Worm (Caenorhabditis elegans): ENCODE data around the gene flor-1.
"Not testable (repeated sequence)": the region's sequence is repeated elsewhere in the genome, so short reads cannot be mapped to it uniquely, and the experiment has no call there.

Gene flor-1

DNA sequence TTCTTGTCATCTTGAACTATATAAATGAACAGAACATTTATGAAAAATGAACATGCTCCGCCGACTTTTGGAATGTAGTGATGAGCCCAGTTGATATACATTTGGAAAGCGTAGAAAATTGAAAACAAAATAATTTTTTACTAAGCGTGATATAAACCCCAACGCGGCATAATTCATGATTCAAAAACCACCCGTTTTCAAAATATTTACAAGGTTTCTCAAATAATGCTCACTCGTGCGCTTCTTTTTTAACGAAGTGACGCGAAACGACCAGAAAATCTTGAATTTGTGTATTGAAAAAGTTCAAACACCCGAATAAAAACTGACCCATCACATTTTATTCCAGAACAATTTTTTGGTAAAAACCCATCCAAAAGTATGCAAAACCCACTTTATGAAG, 8.0 kb upstream of the flor-1 start, which contains the start of gene srj-27:
Gene srj-27, minus strand, starts transcription at position 101 of the 400 bp plus-strand sequence.
- TF ChIP-seq unc-62 (GFP tag; optimal IDR thresholded peaks at IDR 0.05): no peak

DNA sequence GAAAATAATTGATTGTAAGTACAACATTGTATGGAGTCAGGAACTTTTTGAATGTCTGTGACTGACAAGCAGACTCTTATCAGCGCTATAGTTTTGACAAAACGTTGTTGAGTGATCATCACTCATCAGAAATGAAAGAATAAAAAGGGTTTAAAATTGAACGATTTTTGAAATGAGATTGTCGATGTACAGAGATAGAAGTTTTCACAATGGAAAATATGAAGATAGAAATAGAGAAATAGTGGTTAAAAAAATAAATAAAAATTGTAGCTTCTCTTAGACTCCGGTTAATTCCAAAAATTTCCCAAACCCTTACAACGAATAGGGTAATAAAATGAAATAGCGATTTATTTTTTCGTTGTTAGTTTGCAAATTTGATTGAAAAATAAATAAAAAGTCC, 5.7 kb upstream of the flor-1 start, which contains the start of gene ugt-30:
Gene ugt-30, minus strand, starts transcription at position 101 of the 400 bp plus-strand sequence.
- not testable (repeated sequence) for TF ChIP-seq unc-62 (GFP tag; optimal IDR thresholded peaks at IDR 0.05)

DNA sequence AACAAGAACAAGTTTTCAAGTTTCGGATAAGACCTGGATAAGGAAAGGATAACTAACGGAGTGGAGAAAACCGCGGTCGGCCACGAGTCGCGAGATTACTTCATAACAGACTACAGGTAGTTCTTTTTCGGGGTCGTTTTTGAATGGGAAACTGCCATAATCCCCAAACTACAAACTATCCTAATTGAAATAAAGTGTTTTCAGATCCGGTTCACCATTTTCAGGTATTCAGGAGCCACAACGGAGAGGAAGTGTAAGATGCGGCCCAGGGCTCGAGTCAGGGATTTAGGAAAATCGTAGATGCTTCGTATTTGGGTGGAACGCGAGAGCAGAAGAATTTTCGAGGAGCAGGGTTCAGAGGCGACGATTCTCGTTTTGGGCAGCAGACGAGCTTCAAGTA, 3.4 kb downstream of the flor-1 start, which contains the start of gene T01G5.8:
Gene T01G5.8, plus strand, starts transcription at position 301 of the 400 bp plus-strand sequence.
- TF ChIP-seq unc-62 (GFP tag; optimal IDR thresholded peaks at IDR 0.05): not testable (repeated sequence)

DNA sequence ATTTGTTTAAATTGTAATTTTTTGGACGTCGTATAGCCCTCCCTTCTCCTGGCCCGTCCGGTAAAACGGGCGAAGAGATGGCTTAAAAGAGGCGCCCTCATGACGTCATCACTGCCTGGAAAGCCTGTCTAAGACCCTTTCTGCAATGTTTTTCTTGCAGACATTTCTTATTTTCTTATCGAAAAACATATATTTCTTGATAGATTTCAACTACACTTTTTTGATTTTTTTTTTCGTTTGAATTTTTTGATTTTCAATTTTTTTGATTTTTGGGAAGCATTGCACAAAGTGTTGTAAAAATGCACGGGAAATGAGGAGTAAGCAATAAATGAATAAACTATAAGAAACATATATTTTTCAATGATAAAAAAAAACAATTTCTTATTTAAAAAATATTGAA, 5.4 kb downstream of the flor-1 start, which contains the start of gene T01G5.6:
Gene T01G5.6, minus strand, starts transcription at position 101 of the 400 bp plus-strand sequence.
- TF ChIP-seq unc-62 (GFP tag; optimal IDR thresholded peaks at IDR 0.05): no peak

DNA sequence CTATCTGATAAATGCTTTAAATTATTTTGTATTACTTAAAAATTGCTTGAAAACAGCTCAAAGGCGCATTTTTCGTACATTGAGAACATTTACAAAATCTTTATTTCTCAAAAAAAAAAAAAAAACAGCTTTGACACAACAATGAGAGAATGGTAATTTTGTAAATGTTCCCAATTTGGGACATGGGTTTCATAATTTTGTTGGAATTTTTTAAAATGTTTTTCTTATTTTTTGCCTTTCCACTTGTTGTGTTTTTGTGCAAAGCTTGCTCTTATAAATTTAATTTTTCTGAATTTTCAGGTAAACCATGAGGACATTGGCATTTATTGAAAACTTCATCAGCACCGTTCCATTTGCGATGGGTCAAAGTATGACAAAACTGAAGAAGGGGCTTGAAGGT, 7.8 kb downstream of the flor-1 start, which contains the start of gene T01G5.7:
Gene T01G5.7, plus strand, starts transcription at position 301 of the 400 bp plus-strand sequence.
- no peak for TF ChIP-seq unc-62 (GFP tag; optimal IDR thresholded peaks at IDR 0.05)

DNA sequence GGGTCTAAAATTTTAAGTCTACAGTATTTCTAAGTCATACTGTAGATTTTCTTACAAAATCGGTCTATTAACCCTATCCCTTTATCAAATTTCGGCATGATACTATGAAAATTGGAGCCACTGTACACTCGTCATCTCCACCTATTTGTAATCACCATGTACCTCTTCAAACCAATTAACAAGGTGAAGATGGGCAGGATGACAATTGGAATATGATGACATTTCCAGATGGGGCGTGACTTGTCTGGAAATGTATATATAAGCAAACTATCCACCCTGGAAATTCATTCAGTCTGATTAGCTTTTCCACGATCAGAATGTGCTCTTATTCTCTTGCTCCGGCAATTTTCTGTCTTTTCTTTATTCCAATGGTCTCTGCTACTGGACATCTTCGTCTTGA, 10.2 kb downstream of the flor-1 start, which contains the start of gene Y75B12A.2:
Gene Y75B12A.2, plus strand, starts transcription at position 301 of the 400 bp plus-strand sequence.
- TF ChIP-seq unc-62 (GFP tag; optimal IDR thresholded peaks at IDR 0.05): no peak

DNA sequence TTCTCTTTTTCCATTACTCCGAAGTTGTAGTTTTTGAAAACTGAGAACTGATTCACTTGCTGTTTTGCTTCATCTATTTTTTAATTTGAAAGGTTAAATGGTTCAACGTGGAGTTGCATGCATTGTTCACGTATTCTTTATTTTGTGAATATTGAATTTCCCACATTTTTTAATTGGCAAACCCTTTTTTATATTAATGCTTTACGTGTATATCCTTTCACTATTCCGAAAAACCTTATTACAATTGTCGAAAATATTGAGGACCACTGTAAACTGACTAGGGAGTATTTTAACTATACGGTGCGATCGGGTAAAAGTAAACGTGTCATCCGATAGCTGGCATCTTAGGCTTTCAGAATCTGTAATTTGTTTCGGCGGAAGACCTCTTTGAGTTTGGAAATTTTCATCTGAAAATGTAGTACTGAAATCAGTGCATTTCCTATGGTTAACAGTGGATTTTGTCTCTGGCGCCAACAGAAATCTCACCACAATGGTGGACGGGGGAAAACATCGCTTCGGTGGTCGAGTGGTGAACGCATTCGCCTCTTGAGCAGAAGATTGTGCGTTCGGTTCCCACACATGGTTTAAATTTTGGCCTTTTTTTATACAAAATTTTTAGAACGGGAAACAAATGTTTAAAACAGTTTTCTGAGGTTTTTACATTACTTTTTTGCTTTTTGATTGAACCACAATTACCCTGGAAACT, 13.4 kb downstream of the flor-1 start, which contains the start of gene C01G10.14:
Gene C01G10.14, minus strand, starts transcription at position 51 of the 706 bp plus-strand sequence.
- TF ChIP-seq unc-62 (GFP tag; optimal IDR thresholded peaks at IDR 0.05): not testable (repeated sequence)

DNA sequence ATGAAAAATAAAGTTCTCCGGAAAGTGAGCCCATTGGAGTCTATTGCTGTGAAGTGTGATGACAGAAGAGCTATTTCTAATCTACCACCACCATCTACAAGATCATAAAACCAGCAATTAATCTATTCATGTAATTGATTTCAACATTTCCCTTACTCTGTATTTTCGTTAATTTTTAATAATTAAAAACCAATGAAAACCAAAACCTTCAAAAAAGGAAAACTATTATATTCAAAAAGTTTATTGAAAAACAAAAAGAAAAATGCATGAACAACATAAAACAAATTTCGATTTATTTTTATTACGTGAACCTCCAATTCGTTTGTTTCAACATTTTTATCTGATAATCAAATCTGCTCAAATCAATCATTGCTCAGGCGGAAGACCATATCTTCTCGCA, 20.0 kb downstream of the flor-1 start, which contains the start of gene C01G10.1:
Gene C01G10.1, plus strand, starts transcription at position 301 of the 400 bp plus-strand sequence.
- no peak for TF ChIP-seq unc-62 (GFP tag; optimal IDR thresholded peaks at IDR 0.05)

DNA sequence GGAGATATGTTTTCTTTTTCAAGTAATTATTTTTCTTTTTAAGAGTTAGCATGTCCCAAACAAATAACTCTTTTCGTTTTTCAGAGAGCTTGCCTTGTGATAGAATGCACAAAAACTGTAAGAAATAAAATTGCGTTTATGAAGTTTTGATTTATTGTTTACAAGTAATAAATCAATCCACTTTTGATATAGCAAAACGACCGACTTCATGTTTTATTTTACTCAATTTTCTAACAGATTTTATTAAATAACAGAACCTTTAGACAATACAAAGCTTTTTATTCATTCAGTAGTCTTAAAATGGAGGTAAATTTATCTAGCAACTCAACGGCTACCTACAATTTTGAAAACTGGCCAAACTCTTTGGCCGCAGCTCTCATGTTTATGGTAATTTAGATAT, 24.7 kb downstream of the flor-1 start, which contains the start of gene srx-78:
Gene srx-78, plus strand, starts transcription at position 301 of the 400 bp plus-strand sequence.
- no peak for TF ChIP-seq unc-62 (GFP tag; optimal IDR thresholded peaks at IDR 0.05)

DNA sequence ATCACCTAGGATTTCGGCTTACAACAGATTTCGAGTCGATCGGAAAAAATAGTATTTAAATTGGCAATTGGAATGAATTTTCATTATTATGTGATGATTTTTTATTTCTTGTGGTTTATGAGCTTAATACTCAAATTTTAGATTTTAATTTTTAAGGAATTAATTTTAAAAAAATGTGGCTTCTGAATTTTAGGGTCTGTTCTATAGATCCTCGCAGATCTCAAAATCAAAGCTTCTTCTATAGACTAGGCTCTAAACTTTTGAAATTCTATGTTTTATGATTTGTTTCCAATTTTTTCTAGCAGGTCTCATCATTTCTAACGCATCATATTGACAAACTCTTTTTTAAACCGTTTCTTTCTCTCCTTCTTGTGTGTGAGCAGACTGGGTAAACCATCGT, 26.8 kb downstream of the flor-1 start, which contains the start of gene txt-12:
Gene txt-12, plus strand, starts transcription at position 301 of the 400 bp plus-strand sequence.
- no peak for TF ChIP-seq unc-62 (GFP tag; optimal IDR thresholded peaks at IDR 0.05)

DNA sequence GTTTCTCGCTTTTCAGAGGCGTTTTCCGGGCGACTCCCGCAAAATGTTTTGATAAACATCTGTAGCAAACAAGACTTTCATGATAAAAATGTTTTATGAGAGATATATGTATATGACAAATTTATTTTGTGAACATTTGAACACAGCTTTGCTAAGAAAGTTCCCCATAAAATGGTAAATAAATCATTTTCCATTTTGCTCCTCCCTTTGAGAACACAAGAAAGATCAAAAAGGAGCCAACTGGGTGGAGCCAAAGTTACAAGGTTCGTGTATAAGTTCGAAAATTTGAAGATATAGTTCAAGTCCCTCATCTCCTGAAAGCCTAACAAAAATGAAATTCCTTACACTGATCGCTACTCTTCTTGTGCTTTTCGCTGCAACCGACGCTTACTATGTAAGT, 29.0 kb downstream of the flor-1 start, which contains the start of gene C01G10.17:
Gene C01G10.17, plus strand, starts transcription at position 301 of the 400 bp plus-strand sequence.
- TF ChIP-seq unc-62 (GFP tag; optimal IDR thresholded peaks at IDR 0.05): no peak

DNA sequence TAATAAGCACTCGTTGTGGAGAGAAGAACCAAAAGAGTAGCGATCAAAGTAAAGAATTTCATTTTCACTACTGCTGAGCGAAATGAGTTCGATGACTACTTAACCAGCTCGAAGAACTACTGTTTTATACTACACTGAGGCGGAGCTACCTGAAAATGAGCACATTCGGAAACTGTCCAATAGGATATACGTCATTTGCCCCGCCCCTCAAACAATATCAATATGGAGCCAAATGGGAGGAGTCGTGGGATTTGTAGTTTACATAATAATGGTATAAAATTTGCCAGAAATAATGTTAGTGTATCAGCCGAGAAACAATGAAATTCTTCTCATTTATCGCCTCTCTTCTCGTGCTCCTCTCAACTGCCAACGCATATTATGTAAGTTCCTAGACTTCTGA, 30.0 kb downstream of the flor-1 start, which contains the start of the genes C01G10.5 and C01G10.4:
Gene C01G10.5, minus strand, starts transcription at position 101 of the 400 bp plus-strand sequence.
Gene C01G10.4, plus strand, starts transcription at position 303 of the 400 bp plus-strand sequence.
- TF ChIP-seq unc-62 (GFP tag; optimal IDR thresholded peaks at IDR 0.05): no peak

DNA sequence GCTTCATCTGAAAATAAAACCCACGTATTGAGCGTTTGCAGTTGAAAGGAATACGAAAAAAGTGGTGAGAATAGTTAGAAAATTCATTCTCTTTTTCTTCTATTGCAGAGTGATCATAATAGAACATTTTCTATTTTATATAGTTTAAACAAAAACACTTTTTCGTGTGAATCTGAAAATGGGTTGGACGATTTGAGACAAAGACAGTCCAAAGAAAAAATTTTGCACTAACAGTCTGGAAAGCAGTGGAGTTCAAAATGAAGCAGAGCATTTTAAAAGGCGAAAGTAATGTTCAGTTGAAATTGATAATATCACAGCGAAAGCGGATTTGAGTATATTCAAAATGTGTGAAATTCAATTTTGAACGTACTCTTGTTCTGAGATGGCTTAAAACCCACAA, 30.8 kb downstream of the flor-1 start, which contains the start of gene C01G10.18:
Gene C01G10.18, minus strand, starts transcription at position 101 of the 400 bp plus-strand sequence.
- no peak for TF ChIP-seq unc-62 (GFP tag; optimal IDR thresholded peaks at IDR 0.05)

DNA sequence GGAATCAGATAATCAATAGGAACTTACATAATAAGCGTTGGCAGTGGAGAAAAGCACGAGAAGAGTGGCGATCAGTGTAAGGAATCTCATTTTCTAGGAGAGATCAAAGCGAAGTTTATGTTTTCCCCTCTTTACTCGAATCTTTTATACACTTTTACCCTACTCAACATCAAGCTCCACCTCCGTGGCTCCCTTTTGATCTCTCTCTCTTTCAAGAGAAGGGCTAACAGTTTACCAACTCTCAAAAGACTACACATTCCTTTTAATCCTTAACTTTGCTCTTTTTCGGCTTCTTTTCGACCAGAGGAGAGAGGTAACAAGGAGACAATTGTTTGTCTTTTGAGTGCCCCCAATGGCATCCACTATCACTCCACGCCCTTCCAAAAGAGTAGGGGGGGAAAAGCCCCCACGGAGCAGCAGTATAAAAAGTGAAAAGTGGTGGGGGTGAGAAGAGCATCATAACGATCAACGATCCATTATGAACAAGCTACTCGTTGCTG, 32.2 kb downstream of the flor-1 start, which contains the start of the genes C01G10.15 and C01G10.6:
Gene C01G10.15, minus strand, starts transcription at position 101 of the 500 bp plus-strand sequence.
Gene C01G10.6, plus strand, starts transcription at position 450 of the 500 bp plus-strand sequence.
- TF ChIP-seq unc-62 (GFP tag; optimal IDR thresholded peaks at IDR 0.05): no peak

DNA sequence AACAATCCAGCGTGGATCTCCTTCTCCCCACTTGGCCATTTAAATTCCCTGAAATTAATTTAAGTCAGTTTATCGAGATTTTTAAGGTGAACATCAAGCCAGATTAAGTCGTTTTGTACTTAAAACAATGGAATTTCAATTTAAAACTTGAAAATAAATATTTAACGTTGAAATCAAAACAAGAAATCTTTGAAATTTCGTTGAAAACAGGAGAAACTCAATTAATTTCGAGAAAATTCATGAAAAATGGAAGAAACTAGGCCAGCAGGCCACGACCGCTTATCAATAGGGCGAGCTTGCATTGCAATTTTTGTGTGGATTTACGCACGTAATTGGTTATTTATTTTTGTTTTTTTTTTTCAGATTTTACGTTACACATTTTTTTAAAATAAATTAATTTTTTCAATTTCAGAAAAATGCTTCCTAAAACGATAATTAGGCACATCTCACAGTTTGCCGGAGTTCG, 34.0 kb downstream of the flor-1 start, which contains the start of the genes ahsa-1 and C01G10.7:
Gene ahsa-1, minus strand, starts transcription at position 51 of the 466 bp plus-strand sequence.
Gene C01G10.7, plus strand, starts transcription at position 413 of the 466 bp plus-strand sequence.
- no peak for TF ChIP-seq unc-62 (GFP tag; optimal IDR thresholded peaks at IDR 0.05)
